Worm (Caenorhabditis elegans) whole organism, young adult: Measurements from ENCODE around the gene hpo-8.

ENCODE experiments used
- B0019.2 ChIP-seq: fragments of 200-800 bp; sonication (Bioruptor generic); conservative IDR thresholded peaks from 2 replicates; pipeline ENCODE4 v1.3.6; 2022; ENCODE audit warnings: missing genetic modification reagents, missing genetic modification characterization, missing compliant biosample characterization
- B0035.1 ChIP-seq: sonication (generic microtip); optimal IDR thresholded peaks from 2 replicates; lab custom pipeline; 2016; ENCODE audit warnings: missing genetic modification characterization, mild to moderate bottlenecking, missing compliant biosample characterization, missing genotype, missing genetic modification reagents
- B0336.3 ChIP-seq: fragments of 200-800 bp; sonication (Bioruptor generic); IDR thresholded peaks from 2 replicates; pipeline ENCODE4 v1.3.6; 2022; ENCODE audit warnings: missing genetic modification characterization, missing compliant biosample characterization
- C06A6.2 ChIP-seq: fragments of 200-800 bp; sonication (Bioruptor generic); conservative IDR thresholded peaks from 2 replicates; pipeline ENCODE4 v1.3.6; 2022; ENCODE audit warnings: missing genetic modification characterization, missing compliant biosample characterization
- F22D6.2 ChIP-seq: sonication (generic microtip); optimal IDR thresholded peaks from 2 replicates; lab custom pipeline; 2016; ENCODE audit warnings: mild to moderate bottlenecking, missing genetic modification characterization, missing compliant biosample characterization
- F39B2.1 ChIP-seq: fragments of 200-800 bp; sonication (Bioruptor generic); IDR thresholded peaks from 2 replicates; pipeline ENCODE4 v1.3.6; 2022; ENCODE audit warnings: missing genetic modification reagents, missing genetic modification characterization, missing compliant biosample characterization
- F55B11.4 ChIP-seq: sonication (generic microtip); optimal IDR thresholded peaks from 2 replicates; lab custom pipeline; 2016; ENCODE audit warnings: missing compliant biosample characterization, missing genetic modification characterization, borderline replicate concordance; ENCODE audit not compliant: insufficient read depth
- F57C9.4 ChIP-seq: sonication (generic microtip); optimal IDR thresholded peaks from 2 replicates; lab custom pipeline; 2017; ENCODE audit warnings: mild to moderate bottlenecking, missing genetic modification characterization, missing compliant biosample characterization
- K11D2.4 ChIP-seq: fragments of 200-800 bp; sonication (Bioruptor generic); IDR thresholded peaks from 2 replicates; pipeline ENCODE4 v1.3.6; 2022; ENCODE audit warnings: missing genetic modification reagents, missing genetic modification characterization, missing compliant biosample characterization
- Y67H2A.10 ChIP-seq: fragments of 200-800 bp; sonication (Bioruptor generic); conservative IDR thresholded peaks from 2 replicates; pipeline ENCODE4 v1.3.6; 2022; ENCODE audit warnings: missing genetic modification reagents, missing genetic modification characterization, missing compliant biosample characterization
- bed-1 ChIP-seq: fragments of 200-800 bp; sonication (Bioruptor generic); IDR thresholded peaks from 2 replicates; pipeline ENCODE4 v1.3.6; 2022; ENCODE audit warnings: missing genetic modification reagents, missing genetic modification characterization, missing compliant biosample characterization
- cebp-1 ChIP-seq, 2 experiments: fragments of 200-800 bp in 1 of 2; sonication (Bioruptor generic) in 1 of 2; sonication (generic microtip) in 1 of 2; IDR thresholded peaks in 1 of 2; optimal IDR thresholded peaks in 1 of 2; 2 replicates each; pipeline versions ENCODE4 v1.3.6 to Lab custom; 2017 to 2022; ENCODE audit warnings: missing compliant biosample characterization in 2 of 2, missing genetic modification characterization in 2 of 2, mild to moderate bottlenecking in 1 of 2, missing genetic modification reagents in 1 of 2, moderate library complexity in 1 of 2
- ceh-40 ChIP-seq: fragments of 200-800 bp; sonication (Bioruptor generic); IDR thresholded peaks from 2 replicates; pipeline ENCODE4 v1.3.6; 2022; ENCODE audit warnings: missing genetic modification characterization, missing compliant biosample characterization
- ceh-91 ChIP-seq: fragments of 200-800 bp; sonication (Bioruptor generic); IDR thresholded peaks from 2 replicates; pipeline ENCODE4 v1.3.6; 2022; ENCODE audit warnings: missing genetic modification reagents, missing genetic modification characterization, missing compliant biosample characterization
- chd-7 ChIP-seq: sonication (generic microtip); optimal IDR thresholded peaks from 2 replicates; lab custom pipeline; 2016; ENCODE audit warnings: mild to moderate bottlenecking, missing genetic modification characterization, moderate library complexity, missing compliant biosample characterization
- dpl-1 ChIP-seq: fragments of 150-350 bp; optimal IDR thresholded peaks from 2 replicates; lab custom pipeline; 2014; ENCODE audit warnings: missing biosample characterization, missing genetic modification reagents, missing genetic modification characterization
- ets-4 ChIP-seq: fragments of 200-800 bp; sonication (Bioruptor generic); optimal IDR thresholded peaks from 2 replicates; lab custom pipeline; 2018; ENCODE audit warnings: mild to moderate bottlenecking, missing genetic modification characterization, missing compliant biosample characterization
- hsf-1 ChIP-seq: fragments of 200-800 bp; sonication (Bioruptor generic); IDR thresholded peaks from 2 replicates; pipeline ENCODE4 v1.3.6; 2022; ENCODE audit warnings: missing genetic modification reagents, missing genetic modification characterization, missing compliant biosample characterization
- lag-1 ChIP-seq: fragments of 200-800 bp; sonication (Bioruptor generic); IDR thresholded peaks from 2 replicates; pipeline ENCODE4 v1.3.6; 2022; ENCODE audit warnings: missing genetic modification reagents, missing genetic modification characterization, missing compliant biosample characterization
- lin-26 ChIP-seq: fragments of 200-800 bp; sonication (Bioruptor generic); IDR thresholded peaks from 2 replicates; pipeline ENCODE4 v1.3.6; 2022; ENCODE audit warnings: missing genetic modification reagents, missing genetic modification characterization, missing compliant biosample characterization
- madf-3 ChIP-seq: fragments of 200-800 bp; sonication (Bioruptor generic); IDR thresholded peaks from 2 replicates; pipeline ENCODE4 v1.3.6; 2022; ENCODE audit warnings: missing genetic modification reagents, missing genetic modification characterization, missing compliant biosample characterization
- madf-6 ChIP-seq: fragments of 200-800 bp; sonication (Bioruptor generic); IDR thresholded peaks from 2 replicates; pipeline ENCODE4 v1.3.6; 2022; ENCODE audit warnings: missing genetic modification reagents, missing genetic modification characterization, missing compliant biosample characterization
- madf-8 ChIP-seq: fragments of 200-800 bp; sonication (Bioruptor generic); conservative IDR thresholded peaks from 2 replicates; pipeline ENCODE4 v1.3.6; 2022; ENCODE audit warnings: missing genetic modification reagents, missing genetic modification characterization, missing compliant biosample characterization
- mcd-1 ChIP-seq: fragments of 200-800 bp; sonication (Bioruptor generic); IDR thresholded peaks from 2 replicates; pipeline ENCODE4 v1.3.6; 2022; ENCODE audit warnings: missing genetic modification reagents, missing genetic modification characterization, missing compliant biosample characterization
- mel-28 ChIP-seq: sonication (generic microtip); optimal IDR thresholded peaks from 2 replicates; lab custom pipeline; 2016; ENCODE audit warnings: borderline replicate concordance, mild to moderate bottlenecking, missing genetic modification characterization, missing compliant biosample characterization
- nhr-80 ChIP-seq: sonication (generic microtip); optimal IDR thresholded peaks from 2 replicates; lab custom pipeline; 2016; ENCODE audit warnings: missing genetic modification characterization, missing compliant biosample characterization
- repo-1 ChIP-seq: sonication (generic microtip); optimal IDR thresholded peaks from 2 replicates; lab custom pipeline; 2017; ENCODE audit warnings: mild to moderate bottlenecking, missing genetic modification characterization, missing compliant biosample characterization
- rpc-1 ChIP-seq, 2 experiments: fragments of 150-350 bp in 1 of 2; sonication (generic microtip) in 1 of 2; optimal IDR thresholded peaks; 2 replicates each; lab custom pipeline; 2014 to 2018; ENCODE audit warnings: missing biosample characterization in 1 of 2, missing genetic modification characterization in 1 of 2, missing genetic modification reagents in 1 of 2, missing genotype in 1 of 2
- snpc-3.4 ChIP-seq: sonication (generic microtip); optimal IDR thresholded peaks from 2 replicates; lab custom pipeline; 2017; ENCODE audit warnings: missing genetic modification characterization, mild to moderate bottlenecking, missing compliant biosample characterization, antibody characterized with exemption, moderate library complexity, missing genotype, missing genetic modification reagents
- tbp1 ChIP-seq: fragments of 200-800 bp; sonication (Bioruptor generic); optimal IDR thresholded peaks from 2 replicates; lab custom pipeline; 2018; ENCODE audit warnings: mild to moderate bottlenecking, missing genetic modification characterization, missing compliant biosample characterization
- unc-130 ChIP-seq: sonication (generic microtip); optimal IDR thresholded peaks from 2 replicates; lab custom pipeline; 2016; ENCODE audit warnings: missing genetic modification reagents, missing genetic modification characterization, missing compliant biosample characterization
- xnd-1 ChIP-seq: sonication (generic microtip); optimal IDR thresholded peaks from 2 replicates; lab custom pipeline; 2016; ENCODE audit warnings: missing genotype, missing genetic modification reagents, missing genetic modification characterization, missing compliant biosample characterization
- ztf-18 ChIP-seq: sonication (generic microtip); optimal IDR thresholded peaks from 2 replicates; lab custom pipeline; 2016; ENCODE audit warnings: missing genotype, mild to moderate bottlenecking, missing genetic modification characterization, missing compliant biosample characterization
- ztf-25 ChIP-seq: fragments of 200-800 bp; sonication (Bioruptor generic); IDR thresholded peaks from 2 replicates; pipeline ENCODE4 v1.3.6; 2022; ENCODE audit warnings: missing genetic modification reagents, missing genetic modification characterization, missing compliant biosample characterization
- ztf-6 ChIP-seq: fragments of 200-800 bp; sonication (Bioruptor generic); IDR thresholded peaks from 2 replicates; pipeline ENCODE4 v1.3.6; 2022; ENCODE audit warnings: missing genetic modification reagents, missing genetic modification characterization, missing compliant biosample characterization

hpo-8 gene

DNA sequence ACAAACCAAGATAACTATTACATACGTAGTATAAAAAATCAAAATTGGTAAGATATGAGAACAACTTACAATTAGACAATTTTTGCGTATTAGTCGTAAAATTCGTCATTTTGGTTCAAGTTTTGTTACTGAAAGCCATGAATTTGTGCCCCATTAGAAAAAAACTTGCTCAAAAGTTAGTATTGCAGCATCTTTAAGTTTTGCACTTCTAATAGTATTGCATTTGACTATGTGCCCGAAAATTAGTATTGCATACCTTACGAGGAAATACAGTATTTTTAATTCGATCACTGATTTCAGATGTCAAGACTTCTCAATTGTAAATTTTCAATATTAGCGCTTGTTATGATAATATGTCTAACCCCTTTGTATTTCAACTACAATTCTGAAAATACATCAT is 17.6 kb upstream of the hpo-8 start, which contains the start of gene T15B7.8:
Gene T15B7.8 (plus strand): TSS at position 301 of the 400 bp plus-strand sequence.
- TF ChIP-seq ceh-40 = no peak
- no peak for TF ChIP-seq ztf-18
- no peak for TF ChIP-seq bed-1
- TF ChIP-seq F57C9.4 (tag; lab: Kevin White, UChicago) = no peak
- no peak for TF ChIP-seq B0336.3 (GFP tag; lab: Robert Waterston, UW)
- no peak for TF ChIP-seq ceh-91 (GFP tag; lab: Robert Waterston, UW)
- TF ChIP-seq K11D2.4 (GFP tag; lab: Robert Waterston, UW) = no peak
- TF ChIP-seq tbp1 (GFP tag; lab: Kevin White, UChicago) = no peak
- no peak for TF ChIP-seq unc-130 (GFP tag; lab: Kevin White, UChicago)
- no peak for TF ChIP-seq lag-1
- TF ChIP-seq xnd-1 (tag; lab: Kevin White, UChicago) = no peak
- TF ChIP-seq lin-26 (GFP tag; lab: Robert Waterston, UW) = no peak
- no peak for TF ChIP-seq snpc-3.4 (tag; lab: Kevin White, UChicago)
- no peak for TF ChIP-seq mcd-1 (GFP tag; lab: Robert Waterston, UW)
- no peak for TF ChIP-seq F55B11.4 (tag; lab: Kevin White, UChicago)
- TF ChIP-seq F22D6.2 = no peak

DNA sequence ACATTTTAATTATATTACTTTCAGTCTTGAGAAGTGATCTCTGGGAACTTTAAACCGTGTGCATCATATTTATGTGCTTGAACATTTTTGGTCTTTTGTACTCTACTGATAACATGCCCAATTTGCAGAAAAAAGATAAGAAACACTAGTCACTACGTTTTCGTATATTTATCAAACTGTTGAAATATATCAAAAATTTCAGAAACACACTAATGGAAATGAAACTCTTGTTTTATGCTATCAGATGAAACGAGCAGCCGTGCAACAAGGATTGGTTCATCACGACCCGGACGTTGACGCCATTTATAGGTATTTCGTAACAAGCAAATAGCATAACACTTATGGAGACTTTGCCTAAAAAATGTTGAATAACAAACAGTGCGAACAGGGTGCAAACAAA is 15.7 kb upstream of the hpo-8 start:
- TF ChIP-seq lin-26 (GFP tag; lab: Robert Waterston, UW) (no peak), nhr-80 (peak; percentile 93), repo-1 (tag; lab: Kevin White, UChicago) (no peak), mel-28 (tag; lab: Kevin White, UChicago) (no peak), B0035.1 (tag; lab: Kevin White, UChicago) (no peak), tbp1 (GFP tag; lab: Kevin White, UChicago) (no peak), Y67H2A.10 (GFP tag; lab: Robert Waterston, UW) (no peak), madf-6 (GFP tag; lab: Robert Waterston, UW) (no peak), rpc-1 (optimal IDR thresholded peaks at IDR 0.05; lab: Kevin White, UChicago) (no peak), rpc-1 (tag; optimal IDR thresholded peaks at IDR 0.05; lab: Kevin White, UChicago) (no peak), F55B11.4 (tag; lab: Kevin White, UChicago) (no peak), madf-3 (GFP tag; lab: Robert Waterston, UW) (no peak), F39B2.1 (GFP tag; lab: Robert Waterston, UW) (no peak), ets-4 (peak; percentile 67), madf-8 (GFP tag; lab: Robert Waterston, UW) (no peak), cebp-1 (GFP tag; IDR thresholded peaks at IDR 0.05; lab: Robert Waterston, UW) (peak; percentile 82), cebp-1 (tag; optimal IDR thresholded peaks at IDR 0.05; lab: Kevin White, UChicago) (no peak), chd-7 (tag; lab: Kevin White, UChicago) (no peak)

DNA sequence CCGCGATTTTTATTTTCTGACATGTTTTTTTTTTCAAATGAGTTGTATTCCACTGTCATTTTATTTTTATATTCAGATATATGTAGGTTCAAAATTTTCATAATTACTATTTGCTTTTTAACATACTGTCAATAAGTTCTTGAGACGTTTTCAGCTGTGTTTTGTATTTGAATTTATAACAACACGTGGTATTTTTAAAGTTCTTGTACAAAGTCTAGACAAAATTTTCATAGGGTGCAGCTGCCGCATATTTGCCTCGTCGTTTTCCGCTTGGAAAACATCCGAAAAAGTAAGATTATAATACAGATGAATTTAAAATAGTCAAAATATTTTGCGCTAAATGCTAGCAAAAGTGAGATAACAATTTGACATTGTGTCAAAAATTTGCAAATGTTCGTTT is 10.3 kb upstream of the hpo-8 start, which contains the start of gene dmsr-15:
Gene dmsr-15 (minus strand): TSS at position 101 of the 400 bp plus-strand sequence.
- TF ChIP-seq dpl-1 (GFP tag; lab: Kevin White, UChicago) = no peak
- no peak for TF ChIP-seq ztf-6 (GFP tag; lab: Robert Waterston, UW)
- no peak for TF ChIP-seq ztf-25 (GFP tag; lab: Robert Waterston, UW)
- TF ChIP-seq C06A6.2 (GFP tag; lab: Robert Waterston, UW) = no peak
- no peak for TF ChIP-seq hsf-1 (GFP tag; lab: Robert Waterston, UW)
- no peak for TF ChIP-seq B0019.2 (GFP tag; lab: Robert Waterston, UW)
